Fruit fly (Drosophila melanogaster): ENCODE data around the gene GC1.

Gene GC1

DNA sequence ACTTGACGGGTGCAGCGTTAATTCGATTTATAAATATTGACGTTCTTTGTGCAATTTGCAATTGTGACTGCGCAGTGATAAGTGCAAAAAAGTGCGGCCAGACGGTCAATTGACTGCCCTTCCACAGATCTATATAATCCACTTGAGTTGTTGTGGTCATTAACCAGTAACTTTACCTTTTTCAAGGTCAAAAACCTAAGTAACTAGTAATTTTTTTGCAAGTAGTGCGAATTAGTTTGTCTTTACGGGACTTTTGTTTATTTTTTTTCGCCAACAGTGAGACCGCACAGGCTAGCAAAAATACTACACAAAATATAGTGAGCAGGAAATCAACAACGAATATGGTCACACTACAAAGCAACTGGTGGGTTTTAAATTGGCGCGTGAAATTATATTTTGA lies 7.1 kb downstream of the GC1 start, which contains the start of gene Tango9:
Gene Tango9 (minus strand): TSS at position 280 of the 400 bp plus-strand sequence.
- TF ChIP-seq woc (GFP tag; optimal IDR thresholded peaks at IDR 0.05) = no peak
- no peak for TF ChIP-seq OdsH (GFP tag; optimal IDR thresholded peaks at IDR 0.05)
- no peak for TF ChIP-seq sv (GFP tag; optimal IDR thresholded peaks at IDR 0.05)
- no peak for TF ChIP-seq CG32264 (GFP tag; optimal IDR thresholded peaks at IDR 0.05)
- TF ChIP-seq Abd-B (GFP tag; optimal IDR thresholded peaks at IDR 0.05) = no peak
- TF ChIP-seq Hr83 (GFP tag; optimal IDR thresholded peaks at IDR 0.05; ENCODE audit: poor library complexity, severe bottlenecking) = peak; percentile 36
- peak; percentile 47 for TF ChIP-seq HLH106 (tag; optimal IDR thresholded peaks at IDR 0.05)
- TF ChIP-seq foxo (GFP tag; optimal IDR thresholded peaks at IDR 0.05) = peak in 1 of 2 experiments; percentile 53
- TF ChIP-seq Rel (GFP tag; optimal IDR thresholded peaks at IDR 0.05) = no peak
- peak; percentile 99 for TF ChIP-seq Rel (tag; optimal IDR thresholded peaks at IDR 0.05)
- TF ChIP-seq usp (GFP tag; optimal IDR thresholded peaks at IDR 0.05) = no peak
- no peak for TF ChIP-seq Dfd (GFP tag; optimal IDR thresholded peaks at IDR 0.05)
- TF ChIP-seq rgr (GFP tag; optimal IDR thresholded peaks at IDR 0.05) = peak; percentile 51
- TF ChIP-seq fru (GFP tag; optimal IDR thresholded peaks at IDR 0.05) = peak; percentile 58
- peak; percentile 51 for TF ChIP-seq h (GFP tag; optimal IDR thresholded peaks at IDR 0.05)
- TF ChIP-seq dsf (GFP tag; optimal IDR thresholded peaks at IDR 0.05; ENCODE audit: borderline replicate concordance) = peak; percentile 13
- no peak for TF ChIP-seq tai (GFP tag; optimal IDR thresholded peaks at IDR 0.05)
- no peak for TF ChIP-seq N (GFP tag; optimal IDR thresholded peaks at IDR 0.05)
- TF ChIP-seq br (GFP tag; optimal IDR thresholded peaks at IDR 0.05) = peak; percentile 33
- no peak for TF ChIP-seq brk (GFP tag; optimal IDR thresholded peaks at IDR 0.05)
- peak; percentile 21 for TF ChIP-seq ey (GFP tag; optimal IDR thresholded peaks at IDR 0.05)
- no peak for TF ChIP-seq GATAd (GFP tag; optimal IDR thresholded peaks at IDR 0.05)
- no peak for TF ChIP-seq Dif (GFP tag; optimal IDR thresholded peaks at IDR 0.05; ENCODE audit: partially characterized antibody)
- no peak for TF ChIP-seq Vsx2 (GFP tag; optimal IDR thresholded peaks at IDR 0.05; ENCODE audit: partially characterized antibody)
- peak; percentile 42 for TF ChIP-seq Sp1 (GFP tag; optimal IDR thresholded peaks at IDR 0.05)
- TF ChIP-seq CrebA (GFP tag; optimal IDR thresholded peaks at IDR 0.05; ENCODE audit: borderline replicate concordance) = no peak
- peak; percentile 32 for TF ChIP-seq CG9705 (GFP tag; optimal IDR thresholded peaks at IDR 0.05)
- no peak for TF ChIP-seq Jra (GFP tag; optimal IDR thresholded peaks at IDR 0.05)
- no peak for TF ChIP-seq sage (GFP tag; optimal IDR thresholded peaks at IDR 0.05)
- TF ChIP-seq dl (GFP tag; optimal IDR thresholded peaks at IDR 0.05; ENCODE audit: insufficient read depth in 1 of 2, partially characterized antibody in 2 of 2) = no peak
- TF ChIP-seq lola (GFP tag; optimal IDR thresholded peaks at IDR 0.05) = no peak
- no peak for TF ChIP-seq pan (optimal IDR thresholded peaks at IDR 0.05)
- TF ChIP-seq jim (GFP tag; optimal IDR thresholded peaks at IDR 0.05) = no peak
- no peak for TF ChIP-seq dmrt93B (GFP tag; optimal IDR thresholded peaks at IDR 0.05)
- peak; percentile 48 for TF ChIP-seq Myc (optimal IDR thresholded peaks at IDR 0.05)
- no peak for TF ChIP-seq Mio (GFP tag; optimal IDR thresholded peaks at IDR 0.05)
- TF ChIP-seq psq (GFP tag; optimal IDR thresholded peaks at IDR 0.05) = no peak

DNA sequence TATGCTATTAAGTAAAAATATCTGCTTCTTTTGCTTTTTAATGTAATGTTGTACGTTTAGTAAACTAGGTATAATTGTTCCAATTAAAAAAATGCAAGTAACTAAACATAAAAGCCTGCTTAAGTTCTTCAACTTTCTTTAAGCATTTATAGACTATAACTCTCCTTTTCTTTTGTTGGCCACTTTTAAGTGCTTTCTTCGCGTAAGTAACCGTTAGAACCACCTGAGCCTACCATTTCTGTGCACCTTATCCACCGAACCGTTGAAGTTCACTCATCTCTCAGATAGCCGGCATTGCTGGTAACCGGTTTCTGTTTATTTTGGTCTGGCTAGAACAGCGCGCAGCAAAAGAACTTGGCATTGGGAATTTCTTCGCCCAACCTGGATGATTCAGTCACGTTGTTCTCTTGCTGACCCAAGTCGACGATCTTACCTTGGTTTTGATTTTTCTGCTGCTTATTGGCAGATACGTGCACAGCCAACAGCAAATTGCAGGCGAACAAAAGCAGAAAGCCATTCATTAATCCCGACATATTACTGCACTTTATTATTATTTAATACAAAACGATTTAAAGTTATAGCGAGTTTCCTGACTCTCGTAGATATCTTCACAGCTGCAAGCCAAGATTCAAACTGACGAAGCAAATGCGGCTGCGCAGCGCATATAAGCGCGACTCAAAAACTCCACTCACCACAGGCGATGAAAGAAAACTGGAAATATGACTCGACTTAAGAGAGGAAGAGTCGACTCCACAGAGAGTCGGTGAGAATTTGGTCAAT lies 9.2 kb downstream of the GC1 start, which contains the start of gene CG10005:
Gene CG10005 (minus strand): TSS at position 642 of the 780 bp plus-strand sequence.
- TF ChIP-seq Rel (GFP tag; optimal IDR thresholded peaks at IDR 0.05) (no peak), Rel (tag; optimal IDR thresholded peaks at IDR 0.05) (peak; percentile 3), br (GFP tag; optimal IDR thresholded peaks at IDR 0.05) (peak; percentile 0), Dif (GFP tag; optimal IDR thresholded peaks at IDR 0.05; ENCODE audit: partially characterized antibody) (peak; percentile 71), tai (GFP tag; optimal IDR thresholded peaks at IDR 0.05) (no peak), Vsx2 (GFP tag; optimal IDR thresholded peaks at IDR 0.05; ENCODE audit: partially characterized antibody) (no peak), Sp1 (GFP tag; optimal IDR thresholded peaks at IDR 0.05) (peak; percentile 11), ey (GFP tag; optimal IDR thresholded peaks at IDR 0.05) (no peak), CG9705 (GFP tag; optimal IDR thresholded peaks at IDR 0.05) (no peak), dl (GFP tag; optimal IDR thresholded peaks at IDR 0.05; ENCODE audit: insufficient read depth in 1 of 2, partially characterized antibody in 2 of 2) (peak; percentile 19 to 45), sage (GFP tag; optimal IDR thresholded peaks at IDR 0.05) (no peak), fru (GFP tag; optimal IDR thresholded peaks at IDR 0.05) (peak; percentile 44)
